Fruit fly (Drosophila melanogaster) whole organism: ENCODE data around the gene CG32373.

Experiments
- CG8478 ChIP-seq: fragments of >200 bp; optimal IDR thresholded peaks from 2 replicates; lab custom pipeline; 2018; ENCODE audit warnings: inconsistent platforms
- Dll ChIP-seq: fragments of >200 bp; optimal IDR thresholded peaks from 2 replicates; lab custom pipeline; 2017
- EcR ChIP-seq, 2 experiments: fragments of >200 bp; optimal IDR thresholded peaks; 2 replicates each; lab custom pipeline; 2017; ENCODE audit warnings: missing biosample characterization in 2 of 2, missing genetic modification characterization in 2 of 2, missing genetic modification reagents in 2 of 2
- pan ChIP-seq: fragments of >200 bp; optimal IDR thresholded peaks from 2 replicates; lab custom pipeline; 2017
- usp ChIP-seq: fragments of >200 bp; optimal IDR thresholded peaks from 2 replicates; lab custom pipeline; 2017; ENCODE audit warnings: missing biosample characterization, missing genetic modification characterization, mixed read lengths

DNA sequence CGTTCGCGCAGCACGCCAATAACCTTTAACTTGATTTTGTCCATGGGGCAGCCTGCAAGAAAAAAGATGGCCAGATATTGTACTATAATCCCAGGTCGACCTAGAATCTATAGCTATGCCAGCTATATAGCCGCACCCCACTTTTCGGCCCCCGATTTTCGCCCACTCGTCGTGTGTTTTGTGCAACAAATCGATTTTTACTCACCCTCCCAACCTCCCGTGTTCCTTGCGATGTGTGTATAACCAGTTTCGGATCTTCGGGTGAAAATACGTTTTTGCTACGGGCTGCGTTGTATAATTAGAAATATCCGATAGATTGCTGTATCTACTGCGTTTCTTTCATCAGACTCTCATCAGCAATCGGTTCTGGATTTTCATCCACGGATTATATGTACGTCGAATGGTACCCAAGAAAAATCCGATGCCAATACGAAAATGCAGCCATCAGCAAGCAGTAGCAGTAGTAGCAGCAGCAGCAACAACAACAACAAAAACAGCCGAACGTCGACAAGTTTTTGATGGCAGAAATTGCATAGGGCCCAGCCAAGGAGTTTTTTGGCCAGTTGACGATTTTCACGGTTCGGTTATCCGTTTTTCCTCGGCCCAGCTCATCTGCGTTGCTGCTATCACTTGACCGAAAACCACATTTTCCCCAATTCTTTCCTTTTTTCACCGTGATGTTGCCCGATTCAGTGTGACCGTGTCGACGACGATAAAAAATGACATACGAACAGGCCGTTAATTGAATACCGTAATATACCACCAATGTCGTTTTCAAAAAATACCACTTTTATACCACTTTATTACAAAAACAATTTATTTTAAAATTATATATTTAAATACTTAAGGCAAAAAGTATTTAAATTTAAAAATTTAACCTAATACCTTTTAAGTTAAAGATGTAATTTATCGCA, 4.0 kb downstream of the CG32373 start, which contains the start of gene CG7492:
- TF ChIP-seq CG8478, result no peak
- TF ChIP-seq pan (lab: Kevin White, UChicago), result no peak
- TF ChIP-seq usp (GFP tag; lab: Kevin White, UChicago), result no peak
- no peak for TF ChIP-seq EcR (GFP tag; optimal IDR thresholded peaks at IDR 0.05; lab: Kevin White, UChicago)
- no peak for TF ChIP-seq Dll
